Worm (Caenorhabditis elegans) whole organism, mixed stage, embryonic: ENCODE measurements around the gene cho-1.

Experiments used
- M03D4.4 ChIP-seq: sonication (generic microtip); optimal IDR thresholded peaks from 2 replicates; lab custom pipeline; 2017; ENCODE audit warnings: mild to moderate bottlenecking, missing genetic modification characterization, missing compliant biosample characterization
- bed-3 ChIP-seq: fragments of 200-800 bp; sonication (Bioruptor generic); optimal IDR thresholded peaks from 3 replicates; lab custom pipeline; 2018; ENCODE audit warnings: mild to moderate bottlenecking, missing genetic modification characterization, moderate library complexity, missing compliant biosample characterization
- blmp-1 ChIP-seq: fragments of 150-350 bp; optimal IDR thresholded peaks from 2 replicates; lab custom pipeline; 2014; ENCODE audit warnings: missing biosample characterization, missing genetic modification characterization
- ceh-39 ChIP-seq: fragments of 150-350 bp; optimal IDR thresholded peaks from 2 replicates; lab custom pipeline; 2014; ENCODE audit warnings: missing biosample characterization, missing genetic modification characterization
- ceh-43 ChIP-seq: fragments of 200-800 bp; sonication (Bioruptor generic); optimal IDR thresholded peaks from 2 replicates; lab custom pipeline; 2018; ENCODE audit warnings: mild to moderate bottlenecking, missing genetic modification characterization, moderate library complexity, missing compliant biosample characterization
- ceh-83 ChIP-seq: fragments of 200-800 bp; sonication (Bioruptor generic); optimal IDR thresholded peaks from 2 replicates; lab custom pipeline; 2018; ENCODE audit warnings: mild to moderate bottlenecking, missing genetic modification characterization, missing compliant biosample characterization
- ces-1 ChIP-seq: fragments of 150-350 bp; optimal IDR thresholded peaks from 2 replicates; lab custom pipeline; 2014; ENCODE audit warnings: missing biosample characterization, missing genetic modification reagents, missing genetic modification characterization
- cnd-1 ChIP-seq: fragments of 200-800 bp; sonication (Bioruptor generic); optimal IDR thresholded peaks from 2 replicates; lab custom pipeline; 2018; ENCODE audit warnings: mild to moderate bottlenecking, missing genetic modification characterization, missing compliant biosample characterization
- drap-1 ChIP-seq: fragments of 200-800 bp; sonication (Bioruptor generic); optimal IDR thresholded peaks from 3 replicates; lab custom pipeline; 2018; ENCODE audit warnings: mild to moderate bottlenecking, missing genetic modification characterization, missing compliant biosample characterization
- flh-1 ChIP-seq: fragments of 200-800 bp; sonication (Bioruptor generic); optimal IDR thresholded peaks from 2 replicates; lab custom pipeline; 2018; ENCODE audit warnings: mild to moderate bottlenecking, missing genetic modification characterization, moderate library complexity, missing compliant biosample characterization
- ham-2 ChIP-seq: fragments of 200-800 bp; sonication (Bioruptor generic); optimal IDR thresholded peaks from 2 replicates; lab custom pipeline; 2018; ENCODE audit warnings: mild to moderate bottlenecking, missing genetic modification characterization, missing compliant biosample characterization
- hlh-1 ChIP-seq: fragments of 150-350 bp; optimal IDR thresholded peaks from 2 replicates; lab custom pipeline; 2014; ENCODE audit warnings: missing biosample characterization, missing genetic modification reagents, missing genetic modification characterization
- lin-13 ChIP-seq: fragments of 150-350 bp; optimal IDR thresholded peaks from 2 replicates; lab custom pipeline; 2014; ENCODE audit warnings: missing biosample characterization, missing genetic modification characterization
- lin-32 ChIP-seq: fragments of 200-800 bp; sonication (Bioruptor generic); optimal IDR thresholded peaks from 2 replicates; lab custom pipeline; 2018; ENCODE audit warnings: mild to moderate bottlenecking, missing genetic modification characterization, missing compliant biosample characterization
- mab-5 ChIP-seq: fragments of 150-350 bp; optimal IDR thresholded peaks from 2 replicates; lab custom pipeline; 2014; ENCODE audit warnings: missing biosample characterization, missing genetic modification characterization
- mls-2 ChIP-seq: sonication (generic microtip); optimal IDR thresholded peaks from 2 replicates; lab custom pipeline; 2016; ENCODE audit warnings: mild to moderate bottlenecking, missing genetic modification characterization, moderate library complexity, missing compliant biosample characterization
- nhr-12 ChIP-seq: fragments of 150-350 bp; optimal IDR thresholded peaks from 2 replicates; lab custom pipeline; 2014; ENCODE audit warnings: missing biosample characterization, missing genetic modification characterization
- nhr-2 ChIP-seq: fragments of 150-350 bp; optimal IDR thresholded peaks from 2 replicates; lab custom pipeline; 2014; ENCODE audit warnings: missing biosample characterization, missing genetic modification characterization
- nhr-237 ChIP-seq: fragments of 150-350 bp; optimal IDR thresholded peaks from 2 replicates; lab custom pipeline; 2014; ENCODE audit warnings: missing biosample characterization, missing genetic modification characterization
- nhr-28 ChIP-seq: fragments of 150-350 bp; optimal IDR thresholded peaks from 2 replicates; lab custom pipeline; 2014; ENCODE audit warnings: missing biosample characterization, missing genetic modification characterization
- nhr-76 ChIP-seq: sonication (generic microtip); optimal IDR thresholded peaks from 2 replicates; lab custom pipeline; 2017; ENCODE audit warnings: missing biosample characterization, missing genetic modification characterization
- pha-4 ChIP-seq: fragments of 150-350 bp; optimal IDR thresholded peaks from 2 replicates; lab custom pipeline; 2018; ENCODE audit warnings: missing biosample characterization, missing genetic modification reagents, missing genetic modification characterization
- sem-2 ChIP-seq: fragments of 200-800 bp; sonication (Bioruptor generic); optimal IDR thresholded peaks from 2 replicates; lab custom pipeline; 2018; ENCODE audit warnings: mild to moderate bottlenecking, missing genetic modification characterization, missing compliant biosample characterization
- sptf-1 ChIP-seq: sonication (generic microtip); optimal IDR thresholded peaks from 2 replicates; lab custom pipeline; 2017; ENCODE audit warnings: mild to moderate bottlenecking, missing genetic modification characterization, moderate library complexity, missing compliant biosample characterization
- tbx-8 ChIP-seq: fragments of 200-800 bp; sonication (Bioruptor generic); optimal IDR thresholded peaks from 2 replicates; lab custom pipeline; 2018; ENCODE audit warnings: mild to moderate bottlenecking, missing genetic modification characterization, moderate library complexity, missing compliant biosample characterization
- unc-120 ChIP-seq: sonication (generic microtip); optimal IDR thresholded peaks from 2 replicates; lab custom pipeline; 2017; ENCODE audit warnings: missing genetic modification characterization, missing compliant biosample characterization; ENCODE audit not compliant: poor library complexity, severe bottlenecking
- unc-39 ChIP-seq: fragments of 150-350 bp; optimal IDR thresholded peaks from 2 replicates; lab custom pipeline; 2014; ENCODE audit warnings: missing biosample characterization, missing genetic modification characterization
- unc-62 ChIP-seq: fragments of 150-350 bp; optimal IDR thresholded peaks from 2 replicates; lab custom pipeline; 2014; ENCODE audit warnings: missing biosample characterization, missing genetic modification reagents, missing genetic modification characterization
- zip-8 ChIP-seq: fragments of 150-350 bp; optimal IDR thresholded peaks from 2 replicates; lab custom pipeline; 2014; ENCODE audit warnings: missing biosample characterization, missing genetic modification characterization
- ztf-11 ChIP-seq: fragments of 150-350 bp; optimal IDR thresholded peaks from 2 replicates; lab custom pipeline; 2014; ENCODE audit warnings: missing biosample characterization, missing genetic modification characterization

cho-1 gene

ce11 chrIV:13214466-13214865 lies at the start of gene cho-1:
Gene cho-1 (minus strand): TSS chrIV:13214566.
- no peak for TF ChIP-seq nhr-237 (tag; lab: Kevin White, UChicago)
- no peak for TF ChIP-seq cnd-1 (tag; lab: Kevin White, UChicago)
- TF ChIP-seq sem-2 = no peak
- no peak for TF ChIP-seq drap-1
- no peak for TF ChIP-seq ceh-39 (tag; lab: Kevin White, UChicago)
- no peak for TF ChIP-seq lin-13
- TF ChIP-seq bed-3 (GFP tag; lab: Kevin White, UChicago) = no peak
- TF ChIP-seq ceh-43 (GFP tag; lab: Kevin White, UChicago) = no peak

- TF ChIP-seq M03D4.4 (tag; lab: Kevin White, UChicago) (no peak), zip-8 (tag; lab: Kevin White, UChicago) (no peak), ceh-83 (GFP tag; lab: Kevin White, UChicago) (no peak)
Measured at ce11 chrIV:13261778-13262177, 47.4 kb upstream of the cho-1 start.

- no peak for TF ChIP-seq pha-4
- TF ChIP-seq cnd-1 (tag; lab: Kevin White, UChicago) = no peak
- TF ChIP-seq hlh-1 (tag; lab: Kevin White, UChicago) = no peak
- no peak for TF ChIP-seq bed-3 (GFP tag; lab: Kevin White, UChicago)
- no peak for TF ChIP-seq nhr-28 (tag; lab: Kevin White, UChicago)
- TF ChIP-seq nhr-12 (tag; lab: Kevin White, UChicago) = no peak
- TF ChIP-seq nhr-237 (tag; lab: Kevin White, UChicago) = no peak
- no peak for TF ChIP-seq ztf-11 (tag; lab: Kevin White, UChicago)
- TF ChIP-seq unc-62 = no peak
- TF ChIP-seq unc-120 (tag; lab: Kevin White, UChicago) = no peak
- TF ChIP-seq zip-8 (tag; lab: Kevin White, UChicago) = no peak
Measured at ce11 chrIV:13258872-13259271, 44.5 kb upstream of the cho-1 start, which contains the start of gene JC8.16. Gene JC8.16 (plus strand): TSS chrIV:13259172.

- TF ChIP-seq sptf-1 (tag; lab: Kevin White, UChicago) = no peak
- TF ChIP-seq nhr-76 (tag; lab: Kevin White, UChicago) = no peak
- no peak for TF ChIP-seq mab-5
- TF ChIP-seq ztf-11 (tag; lab: Kevin White, UChicago) = no peak
- no peak for TF ChIP-seq bed-3 (GFP tag; lab: Kevin White, UChicago)
- no peak for TF ChIP-seq flh-1
- TF ChIP-seq lin-32 (GFP tag; lab: Kevin White, UChicago) = no peak
- no peak for TF ChIP-seq nhr-28 (tag; lab: Kevin White, UChicago)
- no peak for TF ChIP-seq cnd-1 (tag; lab: Kevin White, UChicago)
- no peak for TF ChIP-seq nhr-237 (tag; lab: Kevin White, UChicago)
- TF ChIP-seq mls-2 (tag; lab: Kevin White, UChicago) = no peak
- no peak for TF ChIP-seq ceh-83 (GFP tag; lab: Kevin White, UChicago)
Measured at ce11 chrIV:13255886-13256285, 41.5 kb upstream of the cho-1 start, which contains the start of gene bus-12. Gene bus-12 (plus strand): TSS chrIV:13256186.

ce11 chrIV:13253841-13254240 lies 39.5 kb upstream of the cho-1 start, which contains the start of gene ttr-45:
Gene ttr-45 (plus strand): TSS chrIV:13254225.
- TF ChIP-seq hlh-1 (tag; lab: Kevin White, UChicago) = peak; percentile 11
- no peak for TF ChIP-seq unc-39 (tag; lab: Kevin White, UChicago)
- no peak for TF ChIP-seq mab-5
- no peak for TF ChIP-seq ham-2 (GFP tag; lab: Kevin White, UChicago)
- peak; percentile 22 for TF ChIP-seq unc-62

- no peak for TF ChIP-seq unc-62
- no peak for TF ChIP-seq cnd-1 (tag; lab: Kevin White, UChicago)
- no peak for TF ChIP-seq nhr-2 (tag; lab: Kevin White, UChicago)
- no peak for TF ChIP-seq ceh-43 (GFP tag; lab: Kevin White, UChicago)
- no peak for TF ChIP-seq ham-2 (GFP tag; lab: Kevin White, UChicago)
- TF ChIP-seq unc-120 (tag; lab: Kevin White, UChicago) = no peak
- TF ChIP-seq tbx-8 (GFP tag; lab: Kevin White, UChicago) = no peak
- TF ChIP-seq ceh-83 (GFP tag; lab: Kevin White, UChicago) = no peak
- no peak for TF ChIP-seq nhr-76 (tag; lab: Kevin White, UChicago)
- TF ChIP-seq ces-1 (GFP tag; lab: Kevin White, UChicago) = no peak
- no peak for TF ChIP-seq blmp-1 (tag; lab: Kevin White, UChicago)
- TF ChIP-seq zip-8 (tag; lab: Kevin White, UChicago) = no peak
- no peak for TF ChIP-seq unc-39 (tag; lab: Kevin White, UChicago)
- TF ChIP-seq ztf-11 (tag; lab: Kevin White, UChicago) = no peak
- TF ChIP-seq M03D4.4 (tag; lab: Kevin White, UChicago) = no peak
- TF ChIP-seq nhr-28 (tag; lab: Kevin White, UChicago) = no peak
Measured at ce11 chrIV:13252211-13252610, 37.8 kb upstream of the cho-1 start, which contains the start of gene ttr-51. Gene ttr-51 (minus strand): TSS chrIV:13252311.
